Worm (Caenorhabditis elegans): Measurements from ENCODE around the gene nstp-7.

The nstp-7 gene

ce11 chrV:565984-566383 is 15.7 kb upstream of the nstp-7 start, which contains the start of gene sri-73:
sri-73 (minus strand) TSS chrV:566084.
- TF ChIP-seq ceh-28 (tag; optimal IDR thresholded peaks at IDR 0.05) (no peak), ZK546.5 (tag; optimal IDR thresholded peaks at IDR 0.05) (no peak), nhr-77 (tag; optimal IDR thresholded peaks at IDR 0.05) (no peak), sea-2 (GFP tag; optimal IDR thresholded peaks at IDR 0.05) (no peak), snpc-4 (tag; optimal IDR thresholded peaks at IDR 0.05) (no peak), nhr-67 (tag; optimal IDR thresholded peaks at IDR 0.05) (no peak), nfya-1 (tag; optimal IDR thresholded peaks at IDR 0.05; ENCODE audit: insufficient read depth) (no peak), lsy-12 (tag; optimal IDR thresholded peaks at IDR 0.05) (no peak)

ce11 chrV:568105-568504 is 13.6 kb upstream of the nstp-7 start, which contains the start of gene sri-72:
sri-72 (minus strand) TSS chrV:568205.
- TF ChIP-seq nhr-11 (tag; optimal IDR thresholded peaks at IDR 0.05) (no peak), ztf-11 (tag; optimal IDR thresholded peaks at IDR 0.05) (no peak), fkh-2 (tag; optimal IDR thresholded peaks at IDR 0.05) (no peak), egl-5 (tag; optimal IDR thresholded peaks at IDR 0.05) (no peak), ama-1 (optimal IDR thresholded peaks at IDR 0.05) (no peak), ZK546.5 (tag; optimal IDR thresholded peaks at IDR 0.05) (no peak), skn-1 (tag; optimal IDR thresholded peaks at IDR 0.05) (no peak), elt-2 (tag; optimal IDR thresholded peaks at IDR 0.05) (no peak), sea-2 (GFP tag; optimal IDR thresholded peaks at IDR 0.05) (no peak), nhr-77 (tag; optimal IDR thresholded peaks at IDR 0.05) (no peak), nhr-12 (tag; optimal IDR thresholded peaks at IDR 0.05) (no peak), hmg-11 (tag; optimal IDR thresholded peaks at IDR 0.05) (no peak), nhr-43 (tag; optimal IDR thresholded peaks at IDR 0.05; ENCODE audit: poor library complexity, severe bottlenecking) (no peak), mml-1 (tag; optimal IDR thresholded peaks at IDR 0.05) (no peak), pqm-1 (tag; optimal IDR thresholded peaks at IDR 0.05) (no peak), R02D3.7 (tag; optimal IDR thresholded peaks at IDR 0.05) (no peak), lin-15B (tag; optimal IDR thresholded peaks at IDR 0.05) (no peak), nhr-23 (tag; optimal IDR thresholded peaks at IDR 0.05) (no peak), fos-1 (tag; optimal IDR thresholded peaks at IDR 0.05) (no peak), ceh-16 (tag; optimal IDR thresholded peaks at IDR 0.05) (no peak)

ce11 chrV:574639-575038 is 7.1 kb upstream of the nstp-7 start, which contains the start of gene C14C6.13:
C14C6.13 (minus strand) TSS chrV:574739.
- no peak for TF ChIP-seq fkh-2 (tag; optimal IDR thresholded peaks at IDR 0.05)
- TF ChIP-seq nhr-28 (tag; optimal IDR thresholded peaks at IDR 0.05): no peak
- no peak for TF ChIP-seq aly-2 (tag; optimal IDR thresholded peaks at IDR 0.05)
- no peak for TF ChIP-seq nhr-23 (tag; optimal IDR thresholded peaks at IDR 0.05)
- TF ChIP-seq elt-3 (tag; optimal IDR thresholded peaks at IDR 0.05): no peak
- TF ChIP-seq nhr-11 (tag; optimal IDR thresholded peaks at IDR 0.05): no peak
- TF ChIP-seq nhr-237 (tag; optimal IDR thresholded peaks at IDR 0.05): no peak
- TF ChIP-seq pha-4 (tag; optimal IDR thresholded peaks at IDR 0.05): no peak
- TF ChIP-seq elt-1 (tag; optimal IDR thresholded peaks at IDR 0.05): no peak
- no peak for TF ChIP-seq hmg-11 (tag; optimal IDR thresholded peaks at IDR 0.05)

ce11 chrV:576070-576469 is 5.6 kb upstream of the nstp-7 start, which contains the start of gene K06H6.5:
K06H6.5 (plus strand) TSS chrV:576370.
- TF ChIP-seq nhr-11 (tag; optimal IDR thresholded peaks at IDR 0.05): no peak
- no peak for TF ChIP-seq nhr-237 (tag; optimal IDR thresholded peaks at IDR 0.05)
- no peak for TF ChIP-seq elt-2 (tag; optimal IDR thresholded peaks at IDR 0.05)

- TF ChIP-seq nhr-25 (tag; optimal IDR thresholded peaks at IDR 0.05) (no peak), nhr-76 (tag; optimal IDR thresholded peaks at IDR 0.05) (no peak), ceh-82 (tag; optimal IDR thresholded peaks at IDR 0.05) (no peak), R02D3.7 (tag; optimal IDR thresholded peaks at IDR 0.05) (no peak)
Observed at ce11 chrV:576918-577317, 4.8 kb upstream of the nstp-7 start.

ce11 chrV:578977-579376 is 2.7 kb upstream of the nstp-7 start, which contains the start of gene K06H6.4:
K06H6.4 (plus strand) TSS chrV:579277.
- TF ChIP-seq lin-39 (tag; optimal IDR thresholded peaks at IDR 0.05) (no peak), unc-62 (GFP tag; optimal IDR thresholded peaks at IDR 0.05) (no peak), sea-2 (GFP tag; optimal IDR thresholded peaks at IDR 0.05) (no peak), nhr-237 (tag; optimal IDR thresholded peaks at IDR 0.05) (no peak)
